Fruit fly (Drosophila melanogaster): ENCODE results near the gene CG42324.

The CG42324 gene

dm6 chr3L:3530588-3531264 lies 58.5 kb downstream of the CG42324 start (continued):
- TF ChIP-seq CG10669 (GFP tag; optimal IDR thresholded peaks at IDR 0.05) (no peak), fd59A (GFP tag; optimal IDR thresholded peaks at IDR 0.05) (no peak), CG8319 (GFP tag; optimal IDR thresholded peaks at IDR 0.05) (no peak), CG11762 (GFP tag; optimal IDR thresholded peaks at IDR 0.05; ENCODE audit: insufficient read depth) (no peak), CG9139 (GFP tag; optimal IDR thresholded peaks at IDR 0.05) (no peak), Hr38 (GFP tag; optimal IDR thresholded peaks at IDR 0.05) (no peak), dsx (GFP tag; optimal IDR thresholded peaks at IDR 0.05; ENCODE audit: poor library complexity, severe bottlenecking) (no peak), Ets21C (GFP tag; optimal IDR thresholded peaks at IDR 0.05) (no peak), achi (GFP tag; optimal IDR thresholded peaks at IDR 0.05) (no peak), Eip75B (GFP tag; optimal IDR thresholded peaks at IDR 0.05) (no peak), Lpt (GFP tag; optimal IDR thresholded peaks at IDR 0.05) (no peak), Eip93F (GFP tag; optimal IDR thresholded peaks at IDR 0.05) (no peak), Sox14 (GFP tag; optimal IDR thresholded peaks at IDR 0.05) (no peak), Sox15 (GFP tag; optimal IDR thresholded peaks at IDR 0.05) (no peak), CG11294 (GFP tag; IDR thresholded peaks at IDR 0.05) (no peak), CG6792 (GFP tag; optimal IDR thresholded peaks at IDR 0.05) (no peak), svp (GFP tag) (no peak)

- TF ChIP-seq Ets21C (GFP tag; optimal IDR thresholded peaks at IDR 0.05) (no peak), salr (GFP tag; optimal IDR thresholded peaks at IDR 0.05) (peak in 1 of 2 experiments; percentile 20), achi (GFP tag; optimal IDR thresholded peaks at IDR 0.05) (peak; percentile 26), CG7368 (GFP tag; optimal IDR thresholded peaks at IDR 0.05) (no peak), Hr4 (GFP tag; optimal IDR thresholded peaks at IDR 0.05) (peak; percentile 2), CG8119 (GFP tag; IDR thresholded peaks at IDR 0.05) (peak; percentile 56; the same call in 2 of the 3 replicates), CG32006 (GFP tag; optimal IDR thresholded peaks at IDR 0.05) (peak; percentile 61), OdsH (GFP tag; optimal IDR thresholded peaks at IDR 0.05) (peak; percentile 36), CG15336 (GFP tag; IDR thresholded peaks at IDR 0.05) (0 out of 2 replicates have a peak, but pooled peaks have one; percentile 27), acj6 (GFP tag; optimal IDR thresholded peaks at IDR 0.05) (peak; percentile 20), dsx (GFP tag; optimal IDR thresholded peaks at IDR 0.05; ENCODE audit: poor library complexity, severe bottlenecking) (peak; percentile 4), Sox102F (GFP tag; optimal IDR thresholded peaks at IDR 0.05) (no peak), Eip78C (GFP tag) (peak; percentile 67), CG6163 (GFP tag; IDR thresholded peaks at IDR 0.05) (peak; percentile 59; the same call in 2 of the 3 replicates), CG10631 (GFP tag; optimal IDR thresholded peaks at IDR 0.05) (peak; percentile 23)
Measured at dm6 chr3L:3531359-3531758, 59.1 kb downstream of the CG42324 start.

- TF ChIP-seq CG34406 (GFP tag; optimal IDR thresholded peaks at IDR 0.05) (no peak), CG3032 (tag; optimal IDR thresholded peaks at IDR 0.05) (peak; percentile 1), achi (GFP tag; optimal IDR thresholded peaks at IDR 0.05) (peak; percentile 2), topi (GFP tag; optimal IDR thresholded peaks at IDR 0.05) (no peak), Gug (GFP tag; IDR thresholded peaks at IDR 0.05) (no peak), Eip75B (GFP tag; optimal IDR thresholded peaks at IDR 0.05) (peak; percentile 15), CG4318 (GFP tag; optimal IDR thresholded peaks at IDR 0.05) (no peak), CG8119 (GFP tag; IDR thresholded peaks at IDR 0.05) (no peak), ss (GFP tag; optimal IDR thresholded peaks at IDR 0.05) (peak; percentile 24 to 68), CG7368 (GFP tag; optimal IDR thresholded peaks at IDR 0.05) (no peak), acj6 (GFP tag; optimal IDR thresholded peaks at IDR 0.05) (no peak), svp (GFP tag) (no peak), Sox102F (GFP tag; optimal IDR thresholded peaks at IDR 0.05) (no peak), CG6163 (GFP tag; IDR thresholded peaks at IDR 0.05) (peak; percentile 57; the same call in 2 of the 3 replicates), CG11294 (GFP tag; IDR thresholded peaks at IDR 0.05) (no peak), CG6854 (GFP tag; optimal IDR thresholded peaks at IDR 0.05) (no peak), Smox (GFP tag; optimal IDR thresholded peaks at IDR 0.05) (no peak), lz (GFP tag; optimal IDR thresholded peaks at IDR 0.05) (no peak), Met (GFP tag; optimal IDR thresholded peaks at IDR 0.05) (no peak), Blimp-1 (GFP tag; optimal IDR thresholded peaks at IDR 0.05) (no peak), vri (GFP tag; optimal IDR thresholded peaks at IDR 0.05) (no peak), salr (GFP tag; optimal IDR thresholded peaks at IDR 0.05) (peak in 1 of 2 experiments; percentile 13), dsx (GFP tag; optimal IDR thresholded peaks at IDR 0.05; ENCODE audit: poor library complexity, severe bottlenecking) (peak; percentile 47), CG6792 (GFP tag; optimal IDR thresholded peaks at IDR 0.05) (no peak), CG8632 (GFP tag; optimal IDR thresholded peaks at IDR 0.05) (no peak), spab (GFP tag; optimal IDR thresholded peaks at IDR 0.05) (no peak), CG9139 (GFP tag; optimal IDR thresholded peaks at IDR 0.05) (no peak), CG16779 (tag; optimal IDR thresholded peaks at IDR 0.05) (no peak), CG10631 (GFP tag; optimal IDR thresholded peaks at IDR 0.05) (peak; percentile 46), CG32006 (GFP tag; optimal IDR thresholded peaks at IDR 0.05) (peak; percentile 24), CG6276 (GFP tag; optimal IDR thresholded peaks at IDR 0.05) (no peak), Ets21C (GFP tag; optimal IDR thresholded peaks at IDR 0.05) (no peak)
Measured at dm6 chr3L:3532867-3533266, 60.6 kb downstream of the CG42324 start.
